Fruit fly (Drosophila melanogaster) whole organism, embryonic: ENCODE data around the gene CG12814.

Experiments used
- CG11504 ChIP-seq: fragments of 200-800 bp; sonication (Bioruptor generic); optimal IDR thresholded peaks from 3 replicates; lab custom pipeline; 2019; ENCODE audit warnings: missing biosample characterization, mild to moderate bottlenecking, missing genetic modification characterization, moderate library complexity
- CG11696 ChIP-seq: fragments of 200-800 bp; sonication (Bioruptor generic); IDR thresholded peaks from 2 replicates; pipeline ENCODE4 v1.3.6; 2022; ENCODE audit warnings: missing biosample characterization, missing genetic modification characterization
- CG12744 ChIP-seq: fragments of 200-800 bp; sonication (Bioruptor generic); optimal IDR thresholded peaks from 2 replicates; lab custom pipeline; 2016; ENCODE audit warnings: missing biosample characterization, missing genetic modification characterization
- CG13123 ChIP-seq: fragments of 200-800 bp; sonication (Bioruptor generic); optimal IDR thresholded peaks from 2 replicates; lab custom pipeline; 2016; ENCODE audit warnings: missing biosample characterization, missing genetic modification characterization
- CG13296 ChIP-seq: fragments of 200-800 bp; sonication (Bioruptor generic); optimal IDR thresholded peaks from 3 replicates; lab custom pipeline; 2018; ENCODE audit warnings: missing biosample characterization, mild to moderate bottlenecking, missing genetic modification characterization
- CG13624 ChIP-seq: fragments of 200-800 bp; sonication (Bioruptor generic); optimal IDR thresholded peaks from 2 replicates; lab custom pipeline; 2016; ENCODE audit warnings: missing biosample characterization, missing genetic modification characterization
- CG18599 ChIP-seq: fragments of 200-800 bp; sonication (Bioruptor generic); optimal IDR thresholded peaks from 3 replicates; lab custom pipeline; 2017; ENCODE audit warnings: missing biosample characterization, missing genetic modification characterization, mild to moderate bottlenecking, moderate library complexity, missing genetic modification reagents
- CG30403 ChIP-seq: fragments of 200-800 bp; sonication (Bioruptor generic); optimal IDR thresholded peaks from 3 replicates; lab custom pipeline; 2016; ENCODE audit warnings: missing biosample characterization, missing genetic modification characterization
- CG33557 ChIP-seq: fragments of 200-800 bp; sonication (Bioruptor generic); optimal IDR thresholded peaks from 2 replicates; lab custom pipeline; 2019; ENCODE audit warnings: missing biosample characterization, mild to moderate bottlenecking, missing genetic modification characterization, moderate library complexity
- CG34224 ChIP-seq: fragments of 200-800 bp; sonication (Bioruptor generic); IDR thresholded peaks from 3 replicates; pipeline ENCODE4 v1.3.6; 2022; ENCODE audit warnings: missing biosample characterization, missing genetic modification characterization; ENCODE audit not compliant: partially characterized antibody
- CG3726 ChIP-seq: fragments of 200-800 bp; sonication (Bioruptor generic); IDR thresholded peaks from 3 replicates; pipeline ENCODE4, ENCODE4 v1.3.6; 2022; ENCODE audit warnings: missing biosample characterization, missing genetic modification characterization
- CG4424 ChIP-seq: fragments of 200-800 bp; sonication (Bioruptor generic); optimal IDR thresholded peaks from 3 replicates; lab custom pipeline; 2016; ENCODE audit warnings: missing biosample characterization, missing genetic modification characterization
- CG4617 ChIP-seq: fragments of 200-800 bp; sonication (Bioruptor generic); optimal IDR thresholded peaks from 3 replicates; lab custom pipeline; 2016; ENCODE audit warnings: missing biosample characterization, missing genetic modification characterization, borderline replicate concordance
- CG6272 ChIP-seq: fragments of 200-800 bp; sonication (Bioruptor generic); IDR thresholded peaks from 2 replicates; pipeline ENCODE4 v1.3.6; 2022; ENCODE audit warnings: missing biosample characterization, missing genetic modification characterization
- CG7745 ChIP-seq: fragments of 200-800 bp; sonication (Bioruptor generic); optimal IDR thresholded peaks from 2 replicates; lab custom pipeline; 2018; ENCODE audit warnings: missing biosample characterization, mild to moderate bottlenecking, missing genetic modification characterization, moderate library complexity
- CG7928 ChIP-seq: fragments of 200-800 bp; sonication (Bioruptor generic); optimal IDR thresholded peaks from 2 replicates; lab custom pipeline; 2017; ENCODE audit warnings: missing biosample characterization, mild to moderate bottlenecking, missing genetic modification characterization
- CG8089 ChIP-seq: fragments of 200-800 bp; sonication (Bioruptor generic); optimal IDR thresholded peaks from 3 replicates; lab custom pipeline; 2016; ENCODE audit warnings: missing biosample characterization, missing genetic modification characterization
- CG8359 ChIP-seq: fragments of 200-800 bp; sonication (Bioruptor generic); optimal IDR thresholded peaks from 2 replicates; lab custom pipeline; 2017; ENCODE audit warnings: missing biosample characterization, mild to moderate bottlenecking, missing genetic modification characterization, borderline replicate concordance
- CG8478 ChIP-seq: fragments of >200 bp; optimal IDR thresholded peaks from 2 replicates; lab custom pipeline; 2018
- CG8944 ChIP-seq: fragments of 200-800 bp; sonication (Bioruptor generic); optimal IDR thresholded peaks from 3 replicates; lab custom pipeline; 2016; ENCODE audit warnings: missing biosample characterization, missing genetic modification characterization
- Dp ChIP-seq: fragments of 200-800 bp; sonication (Bioruptor generic); optimal IDR thresholded peaks from 2 replicates; lab custom pipeline; 2018; ENCODE audit warnings: missing biosample characterization, mild to moderate bottlenecking, missing genetic modification characterization, moderate library complexity
- E2f2 ChIP-seq: fragments of 200-800 bp; sonication (Bioruptor generic); IDR thresholded peaks from 2 replicates; pipeline ENCODE4 v1.3.6; 2022; ENCODE audit warnings: missing biosample characterization, missing genetic modification characterization
- ERR ChIP-seq: fragments of 200-800 bp; sonication (Bioruptor generic); optimal IDR thresholded peaks from 2 replicates; lab custom pipeline; 2016; ENCODE audit warnings: missing biosample characterization, missing genetic modification characterization
- Eip74EF ChIP-seq, 2 experiments: fragments of 200-800 bp in 1 of 2; fragments of >200 bp in 1 of 2; sonication (Bioruptor generic) in 1 of 2; optimal IDR thresholded peaks; 2 replicates each; lab custom pipeline; 2017 to 2019; ENCODE audit warnings: missing biosample characterization in 2 of 2, missing genetic modification characterization in 2 of 2, mild to moderate bottlenecking in 1 of 2, moderate library complexity in 1 of 2
- HHEX ChIP-seq: fragments of 200-800 bp; sonication (Bioruptor generic); optimal IDR thresholded peaks from 3 replicates; lab custom pipeline; 2017; ENCODE audit warnings: missing biosample characterization, mild to moderate bottlenecking, missing genetic modification characterization, missing genetic modification reagents
- HLH3B ChIP-seq: fragments of 200-800 bp; sonication (Bioruptor generic); IDR thresholded peaks from 2 replicates; pipeline ENCODE4 v1.3.6; 2022; ENCODE audit warnings: missing biosample characterization, missing genetic modification characterization
- HmgD ChIP-seq: fragments of 200-800 bp; sonication (Bioruptor generic); optimal IDR thresholded peaks from 3 replicates; lab custom pipeline; 2016; ENCODE audit warnings: missing biosample characterization, missing genetic modification characterization
- NFAT ChIP-seq: fragments of 200-800 bp; sonication (Bioruptor generic); IDR thresholded peaks from 2 replicates; pipeline ENCODE4 v1.3.6; 2022; ENCODE audit warnings: missing biosample characterization, missing genetic modification characterization
- Rx ChIP-seq: fragments of 200-800 bp; sonication (Bioruptor generic); IDR thresholded peaks from 2 replicates; pipeline ENCODE4 v1.3.6; 2022; ENCODE audit warnings: missing biosample characterization, missing genetic modification characterization
- Sry-β ChIP-seq: fragments of 200-800 bp; sonication (Bioruptor generic); optimal IDR thresholded peaks from 2 replicates; lab custom pipeline; 2018; ENCODE audit warnings: missing biosample characterization, mild to moderate bottlenecking, missing genetic modification characterization, moderate library complexity
- Stat92E ChIP-seq, 3 experiments: fragments of >200 bp in 2 of 3; fragments of 200-800 bp in 1 of 3; sonication (Bioruptor generic) in 1 of 3; optimal IDR thresholded peaks; 2 replicates each; lab custom pipeline; 2017 to 2019; ENCODE audit warnings: missing biosample characterization in 3 of 3, missing genetic modification characterization in 3 of 3, mild to moderate bottlenecking in 1 of 3, moderate library complexity in 1 of 3
- Trl ChIP-seq, 3 experiments: fragments of >200 bp in 2 of 3; fragments of 200-800 bp in 1 of 3; sonication (Bioruptor generic) in 1 of 3; optimal IDR thresholded peaks; 2 replicates in 1 of 3; 3 replicates in 2 of 3; lab custom pipeline; 2016 to 2017; ENCODE audit warnings: missing biosample characterization in 1 of 3, missing genetic modification characterization in 1 of 3
- ab ChIP-seq: fragments of 200-800 bp; sonication (Bioruptor generic); optimal IDR thresholded peaks from 2 replicates; lab custom pipeline; 2016; ENCODE audit warnings: missing biosample characterization, missing genetic modification characterization
- abd-A ChIP-seq: fragments of 200-800 bp; sonication (Bioruptor generic); optimal IDR thresholded peaks from 3 replicates; lab custom pipeline; 2019; ENCODE audit warnings: missing biosample characterization, mild to moderate bottlenecking, missing genetic modification characterization, moderate library complexity
- az2 ChIP-seq: fragments of 200-800 bp; sonication (Bioruptor generic); optimal IDR thresholded peaks from 3 replicates; lab custom pipeline; 2016; ENCODE audit warnings: missing biosample characterization, missing genetic modification characterization
- crp ChIP-seq, 2 experiments: fragments of 200-800 bp; sonication (Bioruptor generic); optimal IDR thresholded peaks; 2 replicates in 1 of 2; 3 replicates in 1 of 2; lab custom pipeline; 2017; ENCODE audit warnings: missing biosample characterization in 2 of 2, missing genetic modification characterization in 2 of 2, mild to moderate bottlenecking in 1 of 2, moderate library complexity in 1 of 2
- exex ChIP-seq: fragments of 200-800 bp; sonication (Bioruptor generic); optimal IDR thresholded peaks from 4 replicates; lab custom pipeline; 2018; ENCODE audit warnings: missing biosample characterization, mild to moderate bottlenecking, missing genetic modification characterization, moderate library complexity
- mam ChIP-seq: fragments of 200-800 bp; sonication (Bioruptor generic); optimal IDR thresholded peaks from 3 replicates; lab custom pipeline; 2016; ENCODE audit warnings: missing biosample characterization, missing genetic modification characterization
- phol ChIP-seq: fragments of 200-800 bp; sonication (Bioruptor generic); optimal IDR thresholded peaks from 3 replicates; lab custom pipeline; 2018; ENCODE audit warnings: missing biosample characterization, mild to moderate bottlenecking, missing genetic modification characterization, moderate library complexity
- rib ChIP-seq: fragments of 200-800 bp; sonication (Bioruptor generic); IDR thresholded peaks from 2 replicates; pipeline ENCODE4 v1.3.6; 2022; ENCODE audit warnings: missing biosample characterization, missing genetic modification characterization
- shn ChIP-seq: fragments of 200-800 bp; sonication (Bioruptor generic); optimal IDR thresholded peaks from 3 replicates; lab custom pipeline; 2016; ENCODE audit warnings: missing biosample characterization, missing genetic modification characterization
- sim ChIP-seq: fragments of 200-800 bp; sonication (Bioruptor generic); IDR thresholded peaks from 2 replicates; pipeline ENCODE4 v1.3.6; 2022; ENCODE audit warnings: missing biosample characterization, missing genetic modification characterization
- sima ChIP-seq: fragments of 200-800 bp; sonication (Bioruptor generic); optimal IDR thresholded peaks from 2 replicates; lab custom pipeline; 2016; ENCODE audit warnings: missing biosample characterization, missing genetic modification characterization
- slbo ChIP-seq: fragments of 200-800 bp; sonication (Bioruptor generic); IDR thresholded peaks from 2 replicates; pipeline ENCODE4 v1.3.6; 2022; ENCODE audit warnings: missing biosample characterization, missing genetic modification characterization
- sqz ChIP-seq: fragments of 200-800 bp; sonication (Bioruptor generic); optimal IDR thresholded peaks from 3 replicates; lab custom pipeline; 2018; ENCODE audit warnings: missing biosample characterization, mild to moderate bottlenecking, missing genetic modification characterization
- trh ChIP-seq: fragments of 200-800 bp; sonication (Bioruptor generic); optimal IDR thresholded peaks from 2 replicates; lab custom pipeline; 2016; ENCODE audit warnings: missing biosample characterization, missing genetic modification characterization
- usp ChIP-seq: fragments of >200 bp; optimal IDR thresholded peaks from 2 replicates; lab custom pipeline; 2017; ENCODE audit warnings: missing biosample characterization, missing genetic modification characterization
- vvl ChIP-seq: fragments of 200-800 bp; sonication (Bioruptor generic); IDR thresholded peaks from 2 replicates; pipeline ENCODE4 v1.3.6; 2022; ENCODE audit warnings: missing biosample characterization, missing genetic modification characterization
- wor ChIP-seq: fragments of 200-800 bp; sonication (Bioruptor generic); IDR thresholded peaks from 2 replicates; pipeline ENCODE4 v1.3.6; 2022; ENCODE audit warnings: missing biosample characterization, missing genetic modification characterization

CG12814 gene

dm6 chr3R:10170356-10170876 lies 19.0 kb downstream of the CG12814 start, which contains the start of gene Best1 (continued):
- TF ChIP-seq HLH3B (GFP tag; lab: Robert Waterston, UW) (peak; percentile 91), CG8478 (lab: Kevin White, UChicago) (no peak), CG7928 (GFP tag; lab: Kevin White, UChicago) (peak; percentile 32), sim (GFP tag; lab: Robert Waterston, UW) (peak; percentile 77; the same call in 1 of the 2 replicates), E2f2 (GFP tag; lab: Robert Waterston, UW) (peak; percentile 69), slbo (peak; percentile 96), Eip74EF (GFP tag; optimal IDR thresholded peaks at IDR 0.05; lab: Kevin White, UChicago) (peak in 1 of 2 experiments; percentile 98), CG4617 (GFP tag; lab: Kevin White, UChicago) (peak; percentile 37), crp (GFP tag; optimal IDR thresholded peaks at IDR 0.05; lab: Kevin White, UChicago) (peak in 1 of 2 experiments; percentile 43), CG7745 (tag; lab: Kevin White, UChicago) (no peak), CG30403 (GFP tag; lab: Kevin White, UChicago) (peak; percentile 91), NFAT (peak; percentile 97), phol (peak; percentile 87), CG12744 (GFP tag; lab: Kevin White, UChicago) (peak; percentile 65), Rx (GFP tag; lab: Robert Waterston, UW) (peak; percentile 80), abd-A (no peak), CG11696 (peak; percentile 71), CG11504 (tag; lab: Kevin White, UChicago) (peak; percentile 91), CG13123 (GFP tag; lab: Kevin White, UChicago) (no peak), CG6272 (peak; percentile 90), CG4424 (GFP tag; lab: Kevin White, UChicago) (peak; percentile 86), CG3726 (GFP tag; lab: Robert Waterston, UW) (peak; percentile 61; the same call in 1 of the 3 replicates), vvl (GFP tag; lab: Robert Waterston, UW) (peak; percentile 96), CG18599 (GFP tag; lab: Kevin White, UChicago) (peak; percentile 94), HmgD (GFP tag; lab: Kevin White, UChicago) (peak; percentile 51), CG13296 (GFP tag; lab: Kevin White, UChicago) (peak; percentile 93), Sry-β (GFP tag; lab: Kevin White, UChicago) (peak; percentile 35), CG13624 (GFP tag; lab: Kevin White, UChicago) (peak; percentile 43), usp (no peak), Dp (GFP tag; lab: Kevin White, UChicago) (peak; percentile 0), shn (peak; percentile 61), wor (GFP tag; lab: Robert Waterston, UW) (peak; percentile 71), CG34224 (peak; percentile 82), Stat92E (GFP tag; optimal IDR thresholded peaks at IDR 0.05; lab: Kevin White, UChicago) (peak in 1 of 3 experiments; percentile 85), trh (GFP tag; lab: Kevin White, UChicago) (peak; percentile 69), Trl (optimal IDR thresholded peaks at IDR 0.05; lab: Kevin White, UChicago) (peak; percentile 82 to 91), Trl (GFP tag; optimal IDR thresholded peaks at IDR 0.05; lab: Kevin White, UChicago) (peak; percentile 59), ab (GFP tag; lab: Kevin White, UChicago) (peak; percentile 4), CG33557 (peak; percentile 84), mam (GFP tag; lab: Kevin White, UChicago) (peak; percentile 61), ERR (GFP tag; lab: Kevin White, UChicago) (no peak), CG8359 (GFP tag; lab: Kevin White, UChicago) (peak; percentile 71), CG8944 (GFP tag; lab: Kevin White, UChicago) (peak; percentile 65), rib (GFP tag; lab: Robert Waterston, UW) (peak; percentile 96), CG8089 (GFP tag; lab: Kevin White, UChicago) (no peak), az2 (GFP tag; lab: Kevin White, UChicago) (peak; percentile 89), sima (GFP tag; lab: Kevin White, UChicago) (peak; percentile 34), HHEX (GFP tag; lab: Kevin White, UChicago) (peak; percentile 91), sqz (GFP tag; lab: Kevin White, UChicago) (peak; percentile 70), exex (tag; lab: Kevin White, UChicago) (peak; percentile 70)
